Worm (Caenorhabditis elegans): ENCODE results near the gene nhr-52.

DNA sequence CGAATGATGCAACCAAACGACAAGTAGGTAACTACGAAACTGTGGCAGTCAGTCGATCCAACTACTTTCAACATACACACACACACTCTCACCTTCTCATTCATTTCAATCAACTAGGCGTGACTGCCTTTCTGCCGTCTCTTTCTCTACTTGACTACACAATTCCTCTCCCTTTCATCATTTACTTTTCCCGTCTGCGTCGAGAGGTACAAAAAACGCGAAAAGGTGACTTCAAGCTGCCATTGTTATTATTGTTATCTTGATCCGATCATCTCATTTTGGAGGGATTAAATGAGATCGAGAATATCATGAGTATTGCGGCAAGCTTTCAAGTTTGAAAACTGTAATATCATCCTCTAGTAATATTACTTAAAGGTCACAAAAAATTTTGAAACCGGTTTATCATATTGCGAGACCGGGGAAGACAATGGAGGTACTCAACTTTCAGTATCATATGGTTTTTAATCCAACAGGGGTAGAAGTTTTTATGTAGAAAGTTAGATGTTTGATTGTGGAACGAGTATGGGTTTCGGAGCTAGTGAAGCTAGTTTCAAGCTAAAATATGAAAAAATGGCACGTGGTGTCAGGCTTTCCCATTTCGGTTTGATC is 13.2 kb upstream of the nhr-52 start:
- TF ChIP-seq ama-1 (optimal IDR thresholded peaks at IDR 0.05) (no peak), pes-1 (GFP tag; IDR thresholded peaks at IDR 0.05) (no peak), ceh-36 (tag; optimal IDR thresholded peaks at IDR 0.05) (peak; percentile 3), scrt-1 (GFP tag; IDR thresholded peaks at IDR 0.05) (no peak), tra-4 (tag; optimal IDR thresholded peaks at IDR 0.05) (no peak), hmbx-1 (tag; optimal IDR thresholded peaks at IDR 0.05) (no peak), hmg-4 (GFP tag; optimal IDR thresholded peaks at IDR 0.05) (no peak), flt-1 (GFP tag; IDR thresholded peaks at IDR 0.05) (no peak)
